Fruit fly (Drosophila melanogaster) whole organism, pupa: ENCODE measurements around the gene CG45089.

Experiments used
- CG10348 ChIP-seq: fragments of 200-800 bp; sonication (Bioruptor generic); IDR thresholded peaks from 2 replicates; pipeline ENCODE4 v1.3.6; 2022; ENCODE audit warnings: missing biosample characterization, missing genetic modification characterization
- CG13204 ChIP-seq: fragments of 200-800 bp; sonication (Bioruptor generic); optimal IDR thresholded peaks from 2 replicates; lab custom pipeline; 2018; ENCODE audit warnings: missing biosample characterization, mild to moderate bottlenecking, missing genetic modification characterization, moderate library complexity
- CG17806 ChIP-seq: fragments of 200-800 bp; sonication (Bioruptor generic); optimal IDR thresholded peaks from 2 replicates; lab custom pipeline; 2018; ENCODE audit warnings: missing biosample characterization, mild to moderate bottlenecking, missing genetic modification characterization, moderate library complexity
- D1 ChIP-seq: fragments of 200-800 bp; sonication (Bioruptor generic); optimal IDR thresholded peaks from 2 replicates; lab custom pipeline; 2018; ENCODE audit warnings: missing biosample characterization, mild to moderate bottlenecking, missing genetic modification characterization, moderate library complexity
- Pif1A ChIP-seq: fragments of 200-800 bp; sonication (Bioruptor generic); optimal IDR thresholded peaks from 3 replicates; lab custom pipeline; 2016; ENCODE audit warnings: missing biosample characterization, missing genetic modification characterization
- Pif1B ChIP-seq: fragments of 200-800 bp; sonication (Bioruptor generic); optimal IDR thresholded peaks from 3 replicates; lab custom pipeline; 2016; ENCODE audit warnings: missing biosample characterization, missing genetic modification characterization
- gl ChIP-seq: fragments of 200-800 bp; sonication (Bioruptor generic); optimal IDR thresholded peaks from 2 replicates; lab custom pipeline; 2018; ENCODE audit warnings: missing biosample characterization, mild to moderate bottlenecking, missing genetic modification characterization

DNA sequence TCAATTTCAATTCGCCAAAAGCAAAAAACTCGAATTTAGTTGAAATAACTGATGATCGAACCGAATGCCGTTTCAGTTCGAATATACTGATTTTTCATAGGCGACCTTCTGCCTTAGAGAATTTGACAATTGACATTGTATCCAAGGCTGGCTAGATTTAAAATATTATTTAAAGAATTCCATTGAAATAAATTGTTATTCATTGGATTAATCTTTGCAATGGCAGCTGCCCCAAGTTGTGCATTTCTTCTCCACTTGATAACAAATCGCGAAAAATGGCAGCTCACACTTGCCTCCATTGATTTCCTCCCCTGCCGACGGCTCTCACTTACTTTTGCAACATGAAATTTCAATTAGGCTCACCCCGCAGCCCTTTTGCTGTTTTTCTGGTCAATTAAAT, 39.5 kb downstream of the CG45089 start, which contains the start of gene CG10920:
- TF ChIP-seq Pif1B (GFP tag; lab: Kevin White, UChicago), result no peak
- no peak for TF ChIP-seq D1 (tag; lab: Kevin White, UChicago)
- no peak for TF ChIP-seq Pif1A
- TF ChIP-seq CG10348 (GFP tag; lab: Robert Waterston, UW), result no peak
- TF ChIP-seq gl, result no peak
- no peak for TF ChIP-seq CG13204
- TF ChIP-seq CG17806 (tag; lab: Kevin White, UChicago), result no peak
